Worm (Caenorhabditis elegans) whole organism, late embryonic: ENCODE data around the gene F21D9.3.

Experiments used
- Y22D7AL.16 ChIP-seq: sonication (generic microtip); optimal IDR thresholded peaks from 2 replicates; lab custom pipeline; 2016; ENCODE audit warnings: missing genetic modification characterization, missing compliant biosample characterization
- ama-1 ChIP-seq: fragments of 150-350 bp; optimal IDR thresholded peaks from 2 replicates; lab custom pipeline; 2014
- ceh-18 ChIP-seq: sonication (generic microtip); optimal IDR thresholded peaks from 2 replicates; lab custom pipeline; 2016; ENCODE audit warnings: missing genetic modification characterization, missing compliant biosample characterization
- ets-4 ChIP-seq: sonication (generic microtip); optimal IDR thresholded peaks from 2 replicates; lab custom pipeline; 2016; ENCODE audit warnings: missing genetic modification characterization, missing compliant biosample characterization
- hlh-30 ChIP-seq: sonication (generic microtip); optimal IDR thresholded peaks from 2 replicates; lab custom pipeline; 2017; ENCODE audit warnings: antibody characterized with exemption, missing genetic modification characterization, missing compliant biosample characterization; ENCODE audit not compliant: insufficient read depth
- pax-1 ChIP-seq: fragments of 150-350 bp; optimal IDR thresholded peaks from 2 replicates; lab custom pipeline; 2014; ENCODE audit warnings: missing biosample characterization, missing genetic modification characterization

DNA sequence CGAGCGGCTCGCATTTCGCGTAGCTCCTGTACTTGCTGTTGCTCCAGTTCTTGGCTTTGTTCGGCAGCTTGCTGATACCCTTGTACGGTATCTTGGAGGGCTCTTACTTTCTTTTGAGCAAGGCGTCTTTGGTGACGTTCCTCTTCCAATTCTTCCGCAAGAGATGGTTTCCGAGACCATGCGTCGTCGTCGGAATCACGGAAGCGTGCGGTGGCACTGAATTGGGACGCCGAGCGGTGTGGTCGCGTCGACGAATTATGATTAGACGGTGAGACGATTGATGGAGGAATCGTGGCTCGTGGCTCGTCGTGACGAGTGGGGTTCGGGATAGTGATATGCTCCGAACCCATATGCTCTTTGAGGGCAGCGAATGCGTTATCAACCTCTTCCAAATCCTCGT is 18.8 kb upstream of the F21D9.3 start:
- TF ChIP-seq ama-1 (lab: Kevin White, UChicago) (no peak), ceh-18 (tag; lab: Kevin White, UChicago) (no peak), Y22D7AL.16 (tag; lab: Kevin White, UChicago) (no peak), ets-4 (tag; lab: Kevin White, UChicago) (no peak), hlh-30 (tag; lab: Kevin White, UChicago) (no peak), pax-1 (no peak)
